Worm (Caenorhabditis elegans) whole organism, late embryonic: ENCODE measurements around the gene ZK177.11.

Experiments used
- C08G9.2 ChIP-seq: sonication (generic microtip); optimal IDR thresholded peaks from 2 replicates; lab custom pipeline; 2016; ENCODE audit warnings: mild to moderate bottlenecking, missing genetic modification characterization, moderate library complexity, missing compliant biosample characterization
- C38D4.7 ChIP-seq: fragments of 200-800 bp; sonication (Bioruptor generic); optimal IDR thresholded peaks from 2 replicates; lab custom pipeline; 2018; ENCODE audit warnings: mild to moderate bottlenecking, missing genetic modification characterization, moderate library complexity, missing compliant biosample characterization
- F13H6.1 ChIP-seq: sonication (generic microtip); optimal IDR thresholded peaks from 2 replicates; lab custom pipeline; 2016; ENCODE audit warnings: missing genetic modification characterization, missing compliant biosample characterization
- T23F11.4 ChIP-seq: fragments of 200-800 bp; sonication (Bioruptor generic); optimal IDR thresholded peaks from 2 replicates; lab custom pipeline; 2018; ENCODE audit warnings: mild to moderate bottlenecking, missing genetic modification characterization, missing compliant biosample characterization
- Y22D7AL.16 ChIP-seq: sonication (generic microtip); optimal IDR thresholded peaks from 2 replicates; lab custom pipeline; 2016; ENCODE audit warnings: missing genetic modification characterization, missing compliant biosample characterization
- ahr-1 ChIP-seq: sonication (generic microtip); optimal IDR thresholded peaks from 2 replicates; lab custom pipeline; 2016; ENCODE audit warnings: missing genetic modification characterization, missing compliant biosample characterization
- ama-1 ChIP-seq: fragments of 150-350 bp; optimal IDR thresholded peaks from 2 replicates; lab custom pipeline; 2014
- ceh-14 ChIP-seq: sonication (generic microtip); optimal IDR thresholded peaks from 2 replicates; lab custom pipeline; 2016; ENCODE audit warnings: missing genotype, missing genetic modification characterization, missing compliant biosample characterization
- ceh-19 ChIP-seq: fragments of 200-800 bp; sonication (Bioruptor generic); optimal IDR thresholded peaks from 2 replicates; lab custom pipeline; 2018; ENCODE audit warnings: mild to moderate bottlenecking, missing genetic modification characterization, missing compliant biosample characterization
- ceh-31 ChIP-seq: sonication (generic microtip); optimal IDR thresholded peaks from 2 replicates; lab custom pipeline; 2016; ENCODE audit warnings: missing genetic modification characterization, missing compliant biosample characterization
- ceh-9 ChIP-seq: sonication (generic microtip); optimal IDR thresholded peaks from 2 replicates; lab custom pipeline; 2016; ENCODE audit warnings: mild to moderate bottlenecking, missing genetic modification characterization, inconsistent platforms, missing compliant biosample characterization
- che-1 ChIP-seq: sonication (generic microtip); optimal IDR thresholded peaks from 2 replicates; lab custom pipeline; 2016; ENCODE audit warnings: mild to moderate bottlenecking, missing genetic modification characterization, missing compliant biosample characterization
- dmd-4 ChIP-seq: sonication (generic microtip); optimal IDR thresholded peaks from 2 replicates; lab custom pipeline; 2016; ENCODE audit warnings: borderline replicate concordance, missing genetic modification characterization, missing compliant biosample characterization
- elt-4 ChIP-seq: sonication (generic microtip); optimal IDR thresholded peaks from 2 replicates; lab custom pipeline; 2016; ENCODE audit warnings: missing genetic modification characterization, missing compliant biosample characterization
- fax-1 ChIP-seq: sonication (generic microtip); optimal IDR thresholded peaks from 2 replicates; lab custom pipeline; 2016; ENCODE audit warnings: missing genotype, missing genetic modification characterization, missing compliant biosample characterization
- fkh-10 ChIP-seq: fragments of 150-350 bp; optimal IDR thresholded peaks from 2 replicates; lab custom pipeline; 2014; ENCODE audit warnings: missing biosample characterization, missing genetic modification reagents, missing genetic modification characterization
- hlh-15 ChIP-seq: sonication (generic microtip); optimal IDR thresholded peaks from 2 replicates; lab custom pipeline; 2016; ENCODE audit warnings: missing genetic modification characterization, missing compliant biosample characterization
- lin-11 ChIP-seq: fragments of 200-800 bp; sonication (Bioruptor generic); optimal IDR thresholded peaks from 2 replicates; lab custom pipeline; 2018; ENCODE audit warnings: mild to moderate bottlenecking, missing genetic modification characterization, missing compliant biosample characterization
- madf-2 ChIP-seq: sonication (generic microtip); optimal IDR thresholded peaks from 2 replicates; lab custom pipeline; 2017; ENCODE audit warnings: missing genetic modification characterization, missing compliant biosample characterization
- mec-3 ChIP-seq: sonication (generic microtip); optimal IDR thresholded peaks from 2 replicates; lab custom pipeline; 2016; ENCODE audit warnings: borderline replicate concordance, missing genetic modification characterization, missing compliant biosample characterization
- nfya-1 ChIP-seq: sonication (generic microtip); optimal IDR thresholded peaks from 2 replicates; lab custom pipeline; 2017; ENCODE audit warnings: missing genetic modification characterization, mild to moderate bottlenecking, missing compliant biosample characterization, antibody characterized with exemption, moderate library complexity
- nhr-11 ChIP-seq: fragments of 150-350 bp; optimal IDR thresholded peaks from 2 replicates; lab custom pipeline; 2014; ENCODE audit warnings: missing biosample characterization, missing genetic modification characterization
- npax-4 ChIP-seq: sonication (generic microtip); optimal IDR thresholded peaks from 2 replicates; lab custom pipeline; 2016; ENCODE audit warnings: missing genetic modification characterization, missing compliant biosample characterization
- pag-3 ChIP-seq: sonication (generic microtip); optimal IDR thresholded peaks from 2 replicates; lab custom pipeline; 2016; ENCODE audit warnings: missing compliant biosample characterization, missing genetic modification characterization, borderline replicate concordance
- pat-9 ChIP-seq: fragments of 200-800 bp; sonication (Bioruptor generic); optimal IDR thresholded peaks from 2 replicates; lab custom pipeline; 2018; ENCODE audit warnings: mild to moderate bottlenecking, missing genetic modification characterization, moderate library complexity, missing compliant biosample characterization
- pax-1 ChIP-seq: fragments of 150-350 bp; optimal IDR thresholded peaks from 2 replicates; lab custom pipeline; 2014; ENCODE audit warnings: missing biosample characterization, missing genetic modification characterization
- pha-2 ChIP-seq: sonication (generic microtip); optimal IDR thresholded peaks from 2 replicates; lab custom pipeline; 2017; ENCODE audit warnings: mild to moderate bottlenecking, missing genetic modification characterization, missing compliant biosample characterization
- pqm-1 ChIP-seq: sonication (generic microtip); optimal IDR thresholded peaks from 2 replicates; lab custom pipeline; 2016; ENCODE audit warnings: missing genetic modification characterization, missing compliant biosample characterization
- pros-1 ChIP-seq: fragments of 150-350 bp; optimal IDR thresholded peaks from 2 replicates; lab custom pipeline; 2014; ENCODE audit warnings: missing biosample characterization, missing genetic modification reagents, missing genetic modification characterization
- rnt-1 ChIP-seq: sonication (generic microtip); optimal IDR thresholded peaks from 2 replicates; lab custom pipeline; 2016; ENCODE audit warnings: missing genetic modification characterization, missing compliant biosample characterization
- sdc-2 ChIP-seq: sonication (generic microtip); optimal IDR thresholded peaks from 2 replicates; lab custom pipeline; 2016; ENCODE audit warnings: missing genotype, missing genetic modification characterization, missing compliant biosample characterization
- tbx-7 ChIP-seq: sonication (generic microtip); optimal IDR thresholded peaks from 2 replicates; lab custom pipeline; 2016; ENCODE audit warnings: missing genotype, missing genetic modification characterization, missing compliant biosample characterization
- unc-42 ChIP-seq: sonication (generic microtip); optimal IDR thresholded peaks from 2 replicates; lab custom pipeline; 2016; ENCODE audit warnings: missing genotype, missing genetic modification characterization, missing compliant biosample characterization
- unc-86 ChIP-seq: sonication (generic microtip); optimal IDR thresholded peaks from 2 replicates; lab custom pipeline; 2016; ENCODE audit warnings: missing genetic modification characterization, missing compliant biosample characterization
- zip-5 ChIP-seq: sonication (generic microtip); optimal IDR thresholded peaks from 2 replicates; lab custom pipeline; 2016; ENCODE audit warnings: missing genetic modification characterization, missing compliant biosample characterization
- ztf-16 ChIP-seq: sonication (generic microtip); optimal IDR thresholded peaks from 2 replicates; lab custom pipeline; 2017; ENCODE audit warnings: missing genetic modification characterization, missing compliant biosample characterization

The ZK177.11 gene

DNA sequence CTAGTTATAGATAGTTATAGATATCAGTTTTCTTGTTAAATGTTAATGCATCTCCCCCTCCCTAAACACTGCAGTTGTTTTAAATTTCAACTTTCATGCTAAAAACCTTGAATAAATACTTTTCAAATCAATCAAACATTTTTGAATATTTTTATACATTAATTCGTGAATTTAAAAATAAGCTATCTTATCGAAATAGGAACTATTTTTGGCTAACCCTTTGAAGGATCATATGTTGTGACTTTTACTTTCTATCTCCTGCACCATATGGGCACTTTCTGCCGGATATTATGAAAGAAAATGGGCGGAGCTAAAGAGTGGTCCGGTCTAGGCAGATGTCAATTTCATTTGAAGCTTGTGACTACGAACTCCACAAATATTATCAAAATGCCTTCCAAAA is at the start of gene ZK177.11:
TSS of gene ZK177.11 (plus strand) at position 301 of the 400 bp plus-strand sequence.
- TF ChIP-seq unc-86 (tag; lab: Kevin White, UChicago) = no peak
- TF ChIP-seq ama-1 (lab: Kevin White, UChicago) = no peak
- no peak for TF ChIP-seq ceh-9 (tag; lab: Kevin White, UChicago)
- no peak for TF ChIP-seq C08G9.2 (tag; lab: Kevin White, UChicago)
- no peak for TF ChIP-seq C38D4.7 (GFP tag; lab: Kevin White, UChicago)
- TF ChIP-seq pqm-1 (tag; lab: Kevin White, UChicago) = no peak
- no peak for TF ChIP-seq pros-1 (tag; lab: Kevin White, UChicago)
- TF ChIP-seq T23F11.4 (GFP tag; lab: Kevin White, UChicago) = no peak
- TF ChIP-seq unc-42 = no peak
- no peak for TF ChIP-seq pax-1 (tag; lab: Kevin White, UChicago)
- no peak for TF ChIP-seq hlh-15 (tag; lab: Kevin White, UChicago)
- no peak for TF ChIP-seq ceh-31 (tag; lab: Kevin White, UChicago)
- no peak for TF ChIP-seq nfya-1 (tag; lab: Kevin White, UChicago)
- no peak for TF ChIP-seq lin-11 (tag; lab: Kevin White, UChicago)
- TF ChIP-seq ahr-1 (tag; lab: Kevin White, UChicago) = no peak
- TF ChIP-seq rnt-1 (tag; lab: Kevin White, UChicago) = no peak
- TF ChIP-seq che-1 = no peak
- TF ChIP-seq nhr-11 (tag; lab: Kevin White, UChicago) = no peak

DNA sequence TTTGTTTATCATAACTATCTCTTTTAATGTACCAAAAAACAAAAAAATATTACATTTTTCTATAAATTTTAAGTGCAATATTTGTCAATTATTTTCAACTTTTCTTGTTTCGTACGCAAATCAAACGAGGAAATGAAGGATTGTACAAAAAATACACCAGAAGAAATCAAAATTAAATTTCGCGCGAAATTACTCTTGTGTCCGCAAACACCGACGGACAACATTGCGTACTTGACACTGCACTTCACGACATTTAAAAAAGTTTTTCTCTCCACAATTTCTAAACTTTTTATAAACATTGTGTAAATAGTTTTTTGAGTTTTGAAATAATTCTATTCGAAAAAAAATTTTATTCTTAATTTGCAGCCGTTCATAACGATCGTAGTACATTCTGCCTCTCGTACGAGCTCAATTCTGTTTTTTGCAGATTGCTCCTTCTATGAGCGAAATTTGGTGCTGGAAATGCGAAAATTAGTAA is 48.8 kb upstream of the ZK177.11 start, which contains the start of gene mrps-16:
TSS of gene mrps-16 (plus strand) at position 428 of the 478 bp plus-strand sequence.
- TF ChIP-seq ztf-16 (tag; lab: Kevin White, UChicago) = no peak
- no peak for TF ChIP-seq mec-3
- TF ChIP-seq pqm-1 (tag; lab: Kevin White, UChicago) = no peak
- TF ChIP-seq unc-86 (tag; lab: Kevin White, UChicago) = peak; percentile 1
- TF ChIP-seq zip-5 (tag; lab: Kevin White, UChicago) = no peak
- peak; percentile 53 for TF ChIP-seq unc-42

DNA sequence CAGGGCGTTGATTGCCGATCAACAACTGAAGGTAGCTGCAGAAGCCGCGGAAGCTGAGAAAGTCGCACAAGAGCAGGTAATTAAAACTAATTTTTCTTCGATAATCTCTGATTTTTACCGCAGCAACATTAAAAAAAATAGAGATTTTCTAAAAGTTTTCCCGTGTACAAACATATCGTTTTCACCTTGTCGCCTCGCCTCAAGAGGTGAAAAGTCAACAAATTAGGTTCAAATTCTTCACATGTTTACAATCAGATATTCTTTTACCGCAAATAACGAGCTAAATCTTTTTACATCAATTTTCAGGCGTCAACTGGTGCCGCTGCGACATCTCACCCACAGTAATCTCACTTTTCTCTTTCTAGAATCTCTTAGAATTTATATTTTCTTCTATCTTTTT is 47.8 kb upstream of the ZK177.11 start, which contains the start of gene ilcr-2:
TSS of gene ilcr-2 (plus strand) at position 301 of the 400 bp plus-strand sequence.
- TF ChIP-seq ceh-14 (tag; lab: Kevin White, UChicago) (no peak), che-1 (no peak), C08G9.2 (tag; lab: Kevin White, UChicago) (no peak), fkh-10 (no peak), fax-1 (tag; lab: Kevin White, UChicago) (no peak), lin-11 (tag; lab: Kevin White, UChicago) (no peak)

DNA sequence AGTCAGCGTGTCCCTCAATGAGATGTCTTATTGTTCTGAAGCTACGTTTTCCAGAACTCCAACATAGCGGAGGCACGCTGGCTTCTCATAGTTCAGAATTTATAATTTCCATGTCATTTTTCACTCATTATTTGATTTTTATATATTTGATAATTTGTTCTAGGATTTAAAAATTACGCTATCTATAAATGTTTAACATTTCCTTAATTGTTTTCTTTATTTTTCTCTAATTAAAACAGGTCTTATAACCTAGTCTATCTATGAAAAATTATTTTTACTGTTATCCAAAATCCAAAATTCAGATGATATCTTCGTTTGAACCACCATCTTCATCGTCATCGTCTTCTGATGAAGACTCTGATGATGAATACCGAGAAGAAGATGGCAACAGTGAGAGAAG is 44.4 kb upstream of the ZK177.11 start, which contains the start of gene F56D1.1:
TSS of gene F56D1.1 (plus strand) at position 301 of the 400 bp plus-strand sequence.
- no peak for TF ChIP-seq npax-4 (tag; lab: Kevin White, UChicago)
- no peak for TF ChIP-seq elt-4 (tag; lab: Kevin White, UChicago)
- TF ChIP-seq Y22D7AL.16 (tag; lab: Kevin White, UChicago) = no peak
- no peak for TF ChIP-seq pat-9 (tag; lab: Kevin White, UChicago)
- TF ChIP-seq F13H6.1 (tag; lab: Kevin White, UChicago) = no peak
- TF ChIP-seq tbx-7 = no peak
- TF ChIP-seq fax-1 (tag; lab: Kevin White, UChicago) = no peak
- no peak for TF ChIP-seq dmd-4 (tag; lab: Kevin White, UChicago)
- TF ChIP-seq ceh-19 = no peak
- TF ChIP-seq ceh-14 (tag; lab: Kevin White, UChicago) = no peak
- no peak for TF ChIP-seq ama-1 (lab: Kevin White, UChicago)
- no peak for TF ChIP-seq pha-2 (tag; lab: Kevin White, UChicago)
- TF ChIP-seq che-1 = no peak
- TF ChIP-seq sdc-2 = no peak
- TF ChIP-seq ceh-9 (tag; lab: Kevin White, UChicago) = no peak
- TF ChIP-seq madf-2 = no peak
- TF ChIP-seq pag-3 (tag; lab: Kevin White, UChicago) = no peak
